Worm (Caenorhabditis elegans): ENCODE results near the gene math-37.

DNA sequence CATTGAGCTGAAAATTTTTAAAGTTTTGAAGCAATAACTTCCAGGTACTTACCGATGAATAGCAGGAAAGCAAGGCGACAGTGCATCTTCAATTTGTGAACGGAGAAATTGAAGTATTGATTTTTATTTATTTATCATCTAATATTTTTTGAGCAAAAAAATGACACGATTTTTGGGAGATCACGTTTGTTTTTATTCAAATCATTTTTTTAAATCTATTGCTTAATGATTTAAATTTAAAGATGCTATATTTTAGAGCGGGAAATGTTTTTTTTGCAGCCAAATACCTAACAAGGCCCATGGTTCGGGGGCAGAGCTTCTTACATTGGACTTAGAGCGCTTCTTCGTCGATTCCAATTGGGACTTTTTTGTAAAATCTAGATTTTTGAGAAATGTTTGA lies 44.4 kb upstream of the math-37 start, which contains the start of gene C33C12.4:
- no peak for TF ChIP-seq klf-2 (GFP tag; conservative IDR thresholded peaks at IDR 0.05)
- TF ChIP-seq ref-1 (GFP tag; conservative IDR thresholded peaks at IDR 0.05) = no peak
- TF ChIP-seq ztf-29 (GFP tag; IDR thresholded peaks at IDR 0.05) = no peak
- no peak for TF ChIP-seq med-1 (GFP tag; optimal IDR thresholded peaks at IDR 0.05; ENCODE audit: insufficient read depth)
- no peak for TF ChIP-seq flt-1 (GFP tag; IDR thresholded peaks at IDR 0.05)
- TF ChIP-seq T22C8.4 (GFP tag; IDR thresholded peaks at IDR 0.05) = no peak
- TF ChIP-seq cog-1 (tag; optimal IDR thresholded peaks at IDR 0.05) = no peak
- TF ChIP-seq tab-1 (GFP tag; IDR thresholded peaks at IDR 0.05) = no peak

Data from whole organism, midembryonic.